Worm (Caenorhabditis elegans): ENCODE measurements around the gene C34D10.1.

DNA sequence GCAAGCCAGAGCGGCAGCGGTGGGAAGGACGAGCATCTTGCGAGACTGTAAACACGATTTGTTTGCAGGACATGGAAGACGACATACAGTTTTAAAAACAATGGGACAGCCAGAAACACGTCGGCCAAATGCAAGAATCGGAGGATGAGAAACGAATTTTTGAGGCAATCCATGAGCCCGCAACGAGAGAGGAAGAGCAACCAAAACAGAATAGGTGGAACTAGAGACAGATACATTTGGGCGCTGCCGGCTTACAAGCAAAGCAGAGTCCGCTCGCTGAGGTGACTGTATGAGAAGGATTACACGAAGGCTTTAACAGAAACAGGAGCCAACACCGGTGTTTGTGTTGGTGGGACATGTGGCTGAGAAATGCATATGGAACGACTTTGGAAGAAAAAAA is 34.8 kb upstream of the C34D10.1 start:
- no peak for TF ChIP-seq flt-1 (GFP tag; IDR thresholded peaks at IDR 0.05)
- no peak for TF ChIP-seq ceh-13 (GFP tag; optimal IDR thresholded peaks at IDR 0.05)
- TF ChIP-seq tbx-11 (GFP tag; IDR thresholded peaks at IDR 0.05) = no peak
- no peak for TF ChIP-seq scrt-1 (GFP tag; IDR thresholded peaks at IDR 0.05)
- TF ChIP-seq F13C5.2 (tag; optimal IDR thresholded peaks at IDR 0.05) = no peak
- no peak for TF ChIP-seq tbx-37 (GFP tag; conservative IDR thresholded peaks at IDR 0.05)
- TF ChIP-seq ama-1 (optimal IDR thresholded peaks at IDR 0.05) = no peak
- TF ChIP-seq pes-1 (GFP tag; IDR thresholded peaks at IDR 0.05) = no peak
- TF ChIP-seq aly-1 (tag; optimal IDR thresholded peaks at IDR 0.05) = no peak

Data from whole organism, early embryonic.